Fruit fly (Drosophila melanogaster) whole organism, embryonic: Measurements from ENCODE around the gene CG8952.
A peak's percentile ranks its signal among the peaks of the same experiment; 100 is the strongest.

Experiments
- BEAF-32 ChIP-seq: fragments of 200-800 bp; sonication (Bioruptor generic); optimal IDR thresholded peaks from 3 replicates; lab custom pipeline; 2017; ENCODE audit warnings: missing biosample characterization, missing genetic modification characterization, mild to moderate bottlenecking, moderate library complexity, missing genetic modification reagents
- Bgb ChIP-seq: fragments of 200-800 bp; sonication (Bioruptor generic); IDR thresholded peaks from 2 replicates; pipeline ENCODE4 v1.3.6; 2022; ENCODE audit warnings: missing biosample characterization, missing genetic modification characterization; ENCODE audit not compliant: partially characterized antibody
- C15 ChIP-seq: fragments of 200-800 bp; sonication (Bioruptor generic); IDR thresholded peaks from 3 replicates; pipeline ENCODE4 v1.3.6; 2022; ENCODE audit warnings: missing biosample characterization, missing genetic modification characterization
- CG10462 ChIP-seq: fragments of 200-800 bp; sonication (Bioruptor generic); optimal IDR thresholded peaks from 2 replicates; lab custom pipeline; 2016; ENCODE audit warnings: missing biosample characterization, missing genetic modification characterization
- CG11560 ChIP-seq: fragments of 200-800 bp; sonication (Bioruptor generic); IDR thresholded peaks from 3 replicates; pipeline ENCODE4 v1.3.6; 2022; ENCODE audit warnings: missing biosample characterization, missing genetic modification characterization
- CG1233 ChIP-seq: fragments of 200-800 bp; sonication (Bioruptor generic); optimal IDR thresholded peaks from 4 replicates; lab custom pipeline; 2018; ENCODE audit warnings: missing biosample characterization, mild to moderate bottlenecking, missing genetic modification characterization
- CG13296 ChIP-seq: fragments of 200-800 bp; sonication (Bioruptor generic); optimal IDR thresholded peaks from 3 replicates; lab custom pipeline; 2018; ENCODE audit warnings: missing biosample characterization, mild to moderate bottlenecking, missing genetic modification characterization
- CG13775 ChIP-seq: fragments of 200-800 bp; sonication (Bioruptor generic); optimal IDR thresholded peaks from 3 replicates; lab custom pipeline; 2017; ENCODE audit warnings: missing biosample characterization, mild to moderate bottlenecking, missing genetic modification characterization
- CG17385 ChIP-seq: fragments of 200-800 bp; sonication (Bioruptor generic); optimal IDR thresholded peaks from 3 replicates; lab custom pipeline; 2018; ENCODE audit warnings: missing biosample characterization, mild to moderate bottlenecking, missing genetic modification characterization
- CG18262 ChIP-seq: fragments of 200-800 bp; optimal IDR thresholded peaks from 3 replicates; lab custom pipeline; 2019; ENCODE audit warnings: missing biosample characterization, mild to moderate bottlenecking, missing genetic modification characterization, moderate library complexity
- CG2120 ChIP-seq: fragments of 200-800 bp; sonication (Bioruptor generic); optimal IDR thresholded peaks from 3 replicates; lab custom pipeline; 2016; ENCODE audit warnings: missing biosample characterization, missing genetic modification characterization
- CG30403 ChIP-seq: fragments of 200-800 bp; sonication (Bioruptor generic); optimal IDR thresholded peaks from 3 replicates; lab custom pipeline; 2016; ENCODE audit warnings: missing biosample characterization, missing genetic modification characterization
- CG31224 ChIP-seq: fragments of 200-800 bp; sonication (Bioruptor generic); IDR thresholded peaks from 2 replicates; pipeline ENCODE4 v1.3.6; 2022; ENCODE audit warnings: missing biosample characterization, missing genetic modification characterization
- CG34376 ChIP-seq: fragments of 200-800 bp; sonication (Bioruptor generic); optimal IDR thresholded peaks from 2 replicates; lab custom pipeline; 2018; ENCODE audit warnings: missing biosample characterization, mild to moderate bottlenecking, missing genetic modification characterization
- CG6272 ChIP-seq: fragments of 200-800 bp; sonication (Bioruptor generic); IDR thresholded peaks from 2 replicates; pipeline ENCODE4 v1.3.6; 2022; ENCODE audit warnings: missing biosample characterization, missing genetic modification characterization
- CG7372 ChIP-seq: fragments of 200-800 bp; sonication (Bioruptor generic); IDR thresholded peaks from 2 replicates; pipeline ENCODE4 v1.3.6; 2022; ENCODE audit warnings: missing biosample characterization, missing genetic modification characterization
- CG7786 ChIP-seq: fragments of 200-800 bp; sonication (Bioruptor generic); optimal IDR thresholded peaks from 2 replicates; lab custom pipeline; 2016; ENCODE audit warnings: missing biosample characterization, missing genetic modification characterization
- CG8478 ChIP-seq: fragments of >200 bp; optimal IDR thresholded peaks from 2 replicates; lab custom pipeline; 2018
- CG9727 ChIP-seq: fragments of 200-800 bp; sonication (Bioruptor generic); optimal IDR thresholded peaks from 3 replicates; lab custom pipeline; 2017; ENCODE audit warnings: missing biosample characterization, mild to moderate bottlenecking, missing genetic modification characterization
- Camta ChIP-seq: fragments of 200-800 bp; sonication (Bioruptor generic); optimal IDR thresholded peaks from 2 replicates; lab custom pipeline; 2016; ENCODE audit warnings: missing biosample characterization, missing genetic modification characterization
- Dbx ChIP-seq: fragments of 200-800 bp; sonication (Bioruptor generic); IDR thresholded peaks from 3 replicates; pipeline ENCODE4 v1.3.6; 2022; ENCODE audit warnings: missing biosample characterization, missing genetic modification characterization
- Dll ChIP-seq: fragments of 200-800 bp; sonication (Bioruptor generic); IDR thresholded peaks from 4 replicates; pipeline ENCODE4 v1.3.6; 2022; ENCODE audit warnings: missing biosample characterization, missing genetic modification characterization; ENCODE audit not compliant: partially characterized antibody
- HLH54F ChIP-seq: fragments of 200-800 bp; sonication (Bioruptor generic); optimal IDR thresholded peaks from 3 replicates; lab custom pipeline; 2016; ENCODE audit warnings: missing biosample characterization, missing genetic modification characterization
- Hey ChIP-seq: fragments of 200-800 bp; sonication (Bioruptor generic); optimal IDR thresholded peaks from 3 replicates; lab custom pipeline; 2018; ENCODE audit warnings: missing biosample characterization, mild to moderate bottlenecking, missing genetic modification characterization
- Mes4 ChIP-seq: fragments of 200-800 bp; sonication (Bioruptor generic); optimal IDR thresholded peaks from 2 replicates; lab custom pipeline; 2016; ENCODE audit warnings: missing biosample characterization, missing genetic modification characterization
- Mrtf ChIP-seq: fragments of 200-800 bp; sonication (Bioruptor generic); IDR thresholded peaks from 3 replicates; pipeline ENCODE4 v1.3.6; 2022; ENCODE audit warnings: missing biosample characterization, missing genetic modification characterization
- Pdp1 ChIP-seq, 2 experiments: fragments of 200-800 bp; sonication (Bioruptor generic); optimal IDR thresholded peaks; 3 replicates each; lab custom pipeline; 2016; ENCODE audit warnings: missing biosample characterization in 2 of 2, missing genetic modification characterization in 2 of 2, mild to moderate bottlenecking in 1 of 2, moderate library complexity in 1 of 2
- Ssrp ChIP-seq: fragments of 200-800 bp; sonication (Bioruptor generic); optimal IDR thresholded peaks from 2 replicates; lab custom pipeline; 2018; ENCODE audit warnings: missing biosample characterization, mild to moderate bottlenecking, missing genetic modification characterization, moderate library complexity
- Usf ChIP-seq: fragments of 200-800 bp; sonication (Bioruptor generic); optimal IDR thresholded peaks from 2 replicates; lab custom pipeline; 2017; ENCODE audit warnings: missing genotype, missing biosample characterization, missing genetic modification characterization
- Xrp1 ChIP-seq: fragments of 200-800 bp; sonication (Bioruptor generic); IDR thresholded peaks from 2 replicates; pipeline ENCODE4 v1.3.6; 2022; ENCODE audit warnings: missing biosample characterization, missing genetic modification characterization
- amos ChIP-seq: fragments of 200-800 bp; sonication (Bioruptor generic); IDR thresholded peaks from 2 replicates; pipeline ENCODE4 v1.3.6; 2022; ENCODE audit warnings: missing biosample characterization, missing genetic modification characterization; ENCODE audit not compliant: partially characterized antibody
- ara ChIP-seq: fragments of 200-800 bp; sonication (Bioruptor generic); IDR thresholded peaks from 2 replicates; pipeline ENCODE4 v1.3.6; 2022; ENCODE audit warnings: missing biosample characterization, missing genetic modification characterization
- bbx ChIP-seq: fragments of 200-800 bp; sonication (Bioruptor generic); IDR thresholded peaks from 2 replicates; pipeline ENCODE4 v1.3.6; 2022; ENCODE audit warnings: missing biosample characterization, missing genetic modification characterization; ENCODE audit not compliant: partially characterized antibody
- caup ChIP-seq: fragments of 200-800 bp; sonication (Bioruptor generic); optimal IDR thresholded peaks from 3 replicates; lab custom pipeline; 2017; ENCODE audit warnings: missing biosample characterization, mild to moderate bottlenecking, missing genetic modification characterization, moderate library complexity; ENCODE audit not compliant: severe bottlenecking
- emc ChIP-seq: fragments of 200-800 bp; sonication (Bioruptor generic); optimal IDR thresholded peaks from 2 replicates; lab custom pipeline; 2016; ENCODE audit warnings: missing biosample characterization, missing genetic modification characterization
- gro ChIP-seq: fragments of 200-800 bp; sonication (Bioruptor generic); optimal IDR thresholded peaks from 2 replicates; lab custom pipeline; 2016; ENCODE audit warnings: missing biosample characterization, missing genetic modification characterization
- hkb ChIP-seq, 2 experiments: fragments of 200-800 bp in 1 of 2; fragments of >200 bp in 1 of 2; sonication (Bioruptor generic) in 1 of 2; IDR thresholded peaks in 1 of 2; optimal IDR thresholded peaks in 1 of 2; 2 replicates each; pipeline versions ENCODE4 v1.3.6 to Lab custom; 2017 to 2022; ENCODE audit warnings: missing biosample characterization in 1 of 2, missing genetic modification characterization in 1 of 2
- insv ChIP-seq, 2 experiments: fragments of 200-800 bp; sonication (Bioruptor generic); optimal IDR thresholded peaks; 3 replicates each; lab custom pipeline; 2016 to 2018; ENCODE audit warnings: missing biosample characterization in 2 of 2, missing genetic modification characterization in 2 of 2
- lilli ChIP-seq: fragments of 200-800 bp; sonication (Bioruptor generic); optimal IDR thresholded peaks from 3 replicates; lab custom pipeline; 2016; ENCODE audit warnings: missing biosample characterization, missing genetic modification characterization
- mld ChIP-seq: fragments of 200-800 bp; sonication (Bioruptor generic); IDR thresholded peaks from 3 replicates; pipeline ENCODE4 v1.3.6; 2022; ENCODE audit warnings: missing biosample characterization, missing genetic modification characterization; ENCODE audit not compliant: partially characterized antibody
- nmo ChIP-seq: fragments of 200-800 bp; sonication (Bioruptor generic); optimal IDR thresholded peaks from 2 replicates; lab custom pipeline; 2018; ENCODE audit warnings: missing biosample characterization, mild to moderate bottlenecking, missing genetic modification characterization, moderate library complexity
- peb ChIP-seq: fragments of 200-800 bp; sonication (Bioruptor generic); IDR thresholded peaks from 2 replicates; pipeline ENCODE4 v1.3.6; 2022; ENCODE audit warnings: missing biosample characterization, missing genetic modification characterization
- prd ChIP-seq, 3 experiments: fragments of >200 bp in 2 of 3; fragments of 200-800 bp in 1 of 3; sonication (Bioruptor generic) in 1 of 3; optimal IDR thresholded peaks in 2 of 3; IDR thresholded peaks in 1 of 3; 2 replicates in 2 of 3; 3 replicates in 1 of 3; pipeline versions ENCODE4 v1.3.6 to Lab custom; 2017 to 2022; ENCODE audit warnings: missing biosample characterization in 1 of 3, missing genetic modification characterization in 1 of 3
- row ChIP-seq: fragments of 200-800 bp; sonication (Bioruptor generic); IDR thresholded peaks from 3 replicates; pipeline ENCODE4 v1.3.6; 2022; ENCODE audit warnings: missing biosample characterization, missing genetic modification characterization
- sens ChIP-seq: fragments of 200-800 bp; sonication (Bioruptor generic); peaks from one replicate; lab custom pipeline; 2016; ENCODE audit warnings: missing biosample characterization, missing genetic modification characterization
- sug ChIP-seq: fragments of 200-800 bp; optimal IDR thresholded peaks from 2 replicates; lab custom pipeline; 2019; ENCODE audit warnings: missing biosample characterization, mild to moderate bottlenecking, missing genetic modification characterization, moderate library complexity
- tgo ChIP-seq: fragments of 200-800 bp; sonication (Bioruptor generic); IDR thresholded peaks from 3 replicates; pipeline ENCODE4 v1.3.6; 2022; ENCODE audit warnings: missing biosample characterization, missing genetic modification characterization
- z ChIP-seq: fragments of 200-800 bp; sonication (Bioruptor generic); IDR thresholded peaks from 3 replicates; pipeline ENCODE4 v1.3.6; 2022; ENCODE audit warnings: missing biosample characterization, missing genetic modification characterization
- zfh2 ChIP-seq: fragments of 200-800 bp; sonication (Bioruptor generic); optimal IDR thresholded peaks from 2 replicates; lab custom pipeline; 2016; ENCODE audit warnings: missing biosample characterization, missing genetic modification characterization

Gene CG8952

dm6 chrX:15733995-15734394 is 32.2 kb downstream of the CG8952 start, which contains the start of the genes CG12379 and MagR (continued):
- TF ChIP-seq CG7372 (GFP tag; lab: Robert Waterston, UW) (peak; percentile 40; the same call in 1 of the 2 replicates), BEAF-32 (peak; percentile 91), Ssrp (tag; lab: Kevin White, UChicago) (peak; percentile 44), CG34376 (GFP tag; lab: Kevin White, UChicago) (peak; percentile 77), CG30403 (GFP tag; lab: Kevin White, UChicago) (peak; percentile 74), CG17385 (GFP tag; lab: Kevin White, UChicago) (peak; percentile 61), HLH54F (GFP tag; lab: Kevin White, UChicago) (peak; percentile 63), bbx (GFP tag; lab: Robert Waterston, UW) (peak; percentile 60), Mrtf (GFP tag; lab: Robert Waterston, UW) (no peak), Dll (GFP tag; lab: Robert Waterston, UW) (peak; percentile 80), row (peak; percentile 95), CG13775 (GFP tag; lab: Kevin White, UChicago) (peak; percentile 59), Pdp1 (GFP tag; optimal IDR thresholded peaks at IDR 0.05; lab: Kevin White, UChicago) (peak; percentile 62 to 72), Xrp1 (GFP tag; lab: Robert Waterston, UW) (peak; percentile 35; the same call in 1 of the 2 replicates), Dbx (GFP tag; lab: Robert Waterston, UW) (peak; percentile 61), ara (GFP tag; lab: Robert Waterston, UW) (0 out of 2 replicates have a peak, but pooled peaks have one; percentile 38), mld (GFP tag; lab: Robert Waterston, UW) (peak; percentile 51; the same call in 1 of the 3 replicates), CG13296 (GFP tag; lab: Kevin White, UChicago) (peak; percentile 64), tgo (GFP tag; lab: Robert Waterston, UW) (peak; percentile 42; the same call in 1 of the 3 replicates), CG7786 (GFP tag; lab: Kevin White, UChicago) (peak; percentile 56), CG8478 (lab: Kevin White, UChicago) (no peak), caup (GFP tag; lab: Kevin White, UChicago) (no peak), CG10462 (GFP tag; lab: Kevin White, UChicago) (no peak), CG1233 (peak; percentile 46), sens (GFP tag; lab: Kevin White, UChicago) (peak; percentile 93), Usf (GFP tag; lab: Kevin White, UChicago) (peak; percentile 22), CG11560 (peak; percentile 59; the same call in 1 of the 3 replicates), CG2120 (GFP tag; lab: Kevin White, UChicago) (peak; percentile 79), lilli (GFP tag; lab: Kevin White, UChicago) (peak; percentile 82), CG6272 (GFP tag; lab: Robert Waterston, UW) (peak; percentile 49), Bgb (GFP tag; lab: Robert Waterston, UW) (peak; percentile 61; the same call in 1 of the 2 replicates), peb (no peak), CG9727 (GFP tag; lab: Kevin White, UChicago) (peak; percentile 64), sug (tag; lab: Kevin White, UChicago) (peak; percentile 83), emc (GFP tag; lab: Kevin White, UChicago) (peak; percentile 9), C15 (GFP tag; lab: Robert Waterston, UW) (no peak), CG31224 (GFP tag; lab: Robert Waterston, UW) (peak; percentile 49; the same call in 1 of the 2 replicates), amos (GFP tag; lab: Robert Waterston, UW) (peak; percentile 78), Camta (GFP tag; lab: Kevin White, UChicago) (peak; percentile 55), Mes4 (peak; percentile 25), prd (optimal IDR thresholded peaks at IDR 0.05; lab: Kevin White, UChicago) (no peak), prd (GFP tag; IDR thresholded peaks at IDR 0.05; lab: Robert Waterston, UW) (peak; percentile 70), hkb (optimal IDR thresholded peaks at IDR 0.05; lab: Kevin White, UChicago) (no peak), hkb (GFP tag; IDR thresholded peaks at IDR 0.05; lab: Robert Waterston, UW) (no peak), gro (GFP tag; lab: Kevin White, UChicago) (peak; percentile 68), CG18262 (tag; lab: Kevin White, UChicago) (peak; percentile 43), z (GFP tag; lab: Robert Waterston, UW) (no peak), nmo (GFP tag; lab: Kevin White, UChicago) (peak; percentile 80), insv (GFP tag; optimal IDR thresholded peaks at IDR 0.05; lab: Kevin White, UChicago) (peak in 1 of 2 experiments; percentile 48), zfh2 (GFP tag; lab: Kevin White, UChicago) (peak; percentile 64), Hey (no peak)
